Worm (Caenorhabditis elegans): ENCODE data around the gene C05B5.5.

DNA sequence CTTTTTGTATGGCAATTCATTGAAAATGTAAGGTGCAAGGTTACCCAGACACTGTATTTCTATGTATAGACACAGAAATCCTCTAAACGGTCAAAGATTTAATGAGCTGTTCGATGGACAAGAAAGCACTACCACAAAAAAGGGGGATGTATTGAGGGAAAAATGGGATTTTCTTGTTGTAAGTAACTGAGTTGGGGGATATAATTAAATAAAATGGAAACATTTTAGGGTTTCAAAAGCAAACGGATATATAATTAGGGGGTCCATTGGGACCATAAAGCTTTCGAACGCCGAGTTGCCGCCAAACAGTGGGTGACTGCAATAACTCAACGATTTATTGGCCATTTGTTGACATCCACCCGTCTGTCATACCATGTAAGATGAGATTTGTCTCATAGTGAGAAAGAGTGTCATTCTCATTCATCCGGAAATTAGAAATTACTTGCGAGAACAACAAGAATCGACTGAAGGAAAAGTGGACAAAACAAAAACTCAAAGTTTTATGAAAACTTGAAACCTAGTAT, 19.0 kb upstream of the C05B5.5 start:
- TF ChIP-seq dpl-1 (GFP tag; optimal IDR thresholded peaks at IDR 0.05) (no peak), mdl-1 (tag; optimal IDR thresholded peaks at IDR 0.05) (no peak), spr-1 (tag; optimal IDR thresholded peaks at IDR 0.05) (no peak), nhr-25 (tag; optimal IDR thresholded peaks at IDR 0.05; ENCODE audit: borderline replicate concordance, insufficient read depth) (no peak), T20F7.1 (GFP tag; optimal IDR thresholded peaks at IDR 0.05) (no peak), pha-4 (GFP tag; IDR thresholded peaks at IDR 0.05) (no peak), pha-4 (tag; optimal IDR thresholded peaks at IDR 0.05) (no peak), zag-1 (tag; optimal IDR thresholded peaks at IDR 0.05) (no peak), snpc-4 (tag; optimal IDR thresholded peaks at IDR 0.05) (no peak)

Measured in whole organism, L4 larva.